Fruit fly (Drosophila melanogaster) whole organism, embryonic: Measurements from ENCODE around the gene Mo25.

Source experiments
- Ada2b ChIP-seq: fragments of 200-800 bp; sonication (Bioruptor generic); IDR thresholded peaks from 2 replicates; pipeline ENCODE4 v1.3.6; 2022; ENCODE audit warnings: missing biosample characterization, missing genetic modification characterization
- Aef1 ChIP-seq: fragments of 200-800 bp; sonication (Bioruptor generic); IDR thresholded peaks from 3 replicates; pipeline ENCODE4 v1.3.6; 2022; ENCODE audit warnings: missing biosample characterization, missing genetic modification characterization
- Awh ChIP-seq: fragments of 200-800 bp; sonication (Bioruptor generic); IDR thresholded peaks from 2 replicates; pipeline ENCODE4, ENCODE4 v1.3.6; 2022; ENCODE audit warnings: missing biosample characterization, missing genetic modification characterization
- CG1024 ChIP-seq: fragments of 200-800 bp; sonication (Bioruptor generic); IDR thresholded peaks from 2 replicates; pipeline ENCODE4 v1.3.6; 2022; ENCODE audit warnings: missing biosample characterization, missing genetic modification characterization
- CG10267 ChIP-seq: fragments of 200-800 bp; sonication (Bioruptor generic); optimal IDR thresholded peaks from 2 replicates; lab custom pipeline; 2018; ENCODE audit warnings: missing biosample characterization, mild to moderate bottlenecking, missing genetic modification characterization, moderate library complexity
- CG10565 ChIP-seq: fragments of 200-800 bp; sonication (Bioruptor generic); optimal IDR thresholded peaks from 3 replicates; lab custom pipeline; 2016; ENCODE audit warnings: missing biosample characterization, mild to moderate bottlenecking, missing genetic modification characterization
- CG11085 ChIP-seq: fragments of 200-800 bp; sonication (Bioruptor generic); IDR thresholded peaks from 2 replicates; pipeline ENCODE4 v1.3.6; 2022; ENCODE audit warnings: missing biosample characterization, missing genetic modification characterization
- CG11093 ChIP-seq: fragments of 200-800 bp; sonication (Bioruptor generic); IDR thresholded peaks from 3 replicates; pipeline ENCODE4 v1.3.6; 2022; ENCODE audit warnings: missing biosample characterization, missing genetic modification characterization
- CG11456 ChIP-seq: fragments of 200-800 bp; sonication (Bioruptor generic); IDR thresholded peaks from 3 replicates; pipeline ENCODE4 v1.3.6; 2022; ENCODE audit warnings: missing biosample characterization, missing genetic modification characterization
- CG12104 ChIP-seq: fragments of 200-800 bp; sonication (Bioruptor generic); optimal IDR thresholded peaks from 3 replicates; lab custom pipeline; 2016; ENCODE audit warnings: missing biosample characterization, missing genetic modification characterization
- CG1233 ChIP-seq: fragments of 200-800 bp; sonication (Bioruptor generic); optimal IDR thresholded peaks from 4 replicates; lab custom pipeline; 2018; ENCODE audit warnings: missing biosample characterization, mild to moderate bottlenecking, missing genetic modification characterization
- CG14050 ChIP-seq: fragments of 200-800 bp; sonication (Bioruptor generic); IDR thresholded peaks from 3 replicates; pipeline ENCODE4 v1.3.6; 2022; ENCODE audit warnings: missing biosample characterization, missing genetic modification characterization
- CG15514 ChIP-seq: fragments of 200-800 bp; sonication (Bioruptor generic); optimal IDR thresholded peaks from 3 replicates; lab custom pipeline; 2017; ENCODE audit warnings: missing biosample characterization, missing genetic modification characterization, mild to moderate bottlenecking, moderate library complexity, missing genetic modification reagents
- CG17912 ChIP-seq: fragments of 200-800 bp; sonication (Bioruptor generic); optimal IDR thresholded peaks from 2 replicates; lab custom pipeline; 2018; ENCODE audit warnings: missing biosample characterization, mild to moderate bottlenecking, missing genetic modification characterization
- CG2202 ChIP-seq: fragments of 200-800 bp; sonication (Bioruptor generic); optimal IDR thresholded peaks from 2 replicates; lab custom pipeline; 2018; ENCODE audit warnings: missing biosample characterization, mild to moderate bottlenecking, missing genetic modification characterization
- CG30431 ChIP-seq: fragments of 200-800 bp; sonication (Bioruptor generic); optimal IDR thresholded peaks from 2 replicates; lab custom pipeline; 2017; ENCODE audit warnings: missing biosample characterization, missing genetic modification characterization
- CG3065 ChIP-seq: fragments of 200-800 bp; sonication (Bioruptor generic); optimal IDR thresholded peaks from 2 replicates; lab custom pipeline; 2016; ENCODE audit warnings: missing biosample characterization, missing genetic modification characterization
- CG31365 ChIP-seq: fragments of 200-800 bp; sonication (Bioruptor generic); optimal IDR thresholded peaks from 2 replicates; lab custom pipeline; 2018; ENCODE audit warnings: missing biosample characterization, mild to moderate bottlenecking, missing genetic modification characterization
- CG32767 ChIP-seq: fragments of 200-800 bp; sonication (Bioruptor generic); IDR thresholded peaks from 2 replicates; pipeline ENCODE4 v1.3.6; 2022; ENCODE audit warnings: missing biosample characterization, missing genetic modification characterization
- CG3838 ChIP-seq: fragments of 200-800 bp; sonication (Bioruptor generic); optimal IDR thresholded peaks from 3 replicates; lab custom pipeline; 2016; ENCODE audit warnings: missing biosample characterization, missing genetic modification characterization
- CG4282 ChIP-seq: fragments of 200-800 bp; sonication (Bioruptor generic); optimal IDR thresholded peaks from 2 replicates; lab custom pipeline; 2016; ENCODE audit warnings: missing biosample characterization, missing genetic modification characterization
- CG4424 ChIP-seq: fragments of 200-800 bp; sonication (Bioruptor generic); optimal IDR thresholded peaks from 3 replicates; lab custom pipeline; 2016; ENCODE audit warnings: missing biosample characterization, missing genetic modification characterization
- CG5180 ChIP-seq: fragments of 200-800 bp; sonication (Bioruptor generic); optimal IDR thresholded peaks from 3 replicates; lab custom pipeline; 2017; ENCODE audit warnings: missing biosample characterization, missing genetic modification characterization, mild to moderate bottlenecking, moderate library complexity, missing genetic modification reagents
- CG6689 ChIP-seq: fragments of 200-800 bp; sonication (Bioruptor generic); IDR thresholded peaks from 2 replicates; pipeline ENCODE4 v1.3.6; 2022; ENCODE audit warnings: missing biosample characterization, missing genetic modification characterization
- CG7987 ChIP-seq: fragments of 200-800 bp; sonication (Bioruptor generic); optimal IDR thresholded peaks from 2 replicates; lab custom pipeline; 2018; ENCODE audit warnings: missing biosample characterization, mild to moderate bottlenecking, missing genetic modification characterization, moderate library complexity
- CG9609 ChIP-seq: fragments of 200-800 bp; sonication (Bioruptor generic); optimal IDR thresholded peaks from 3 replicates; lab custom pipeline; 2016; ENCODE audit warnings: missing biosample characterization, missing genetic modification characterization
- Dref ChIP-seq: fragments of 200-800 bp; sonication (Bioruptor generic); IDR thresholded peaks from 2 replicates; pipeline ENCODE4 v1.3.6; 2022; ENCODE audit warnings: missing biosample characterization, missing genetic modification characterization
- E2f2 ChIP-seq: fragments of 200-800 bp; sonication (Bioruptor generic); IDR thresholded peaks from 2 replicates; pipeline ENCODE4 v1.3.6; 2022; ENCODE audit warnings: missing biosample characterization, missing genetic modification characterization
- HHEX ChIP-seq: fragments of 200-800 bp; sonication (Bioruptor generic); optimal IDR thresholded peaks from 3 replicates; lab custom pipeline; 2017; ENCODE audit warnings: missing biosample characterization, mild to moderate bottlenecking, missing genetic modification characterization, missing genetic modification reagents
- Jarid2 ChIP-seq: fragments of 200-800 bp; sonication (Bioruptor generic); optimal IDR thresholded peaks from 3 replicates; lab custom pipeline; 2017; ENCODE audit warnings: mild to moderate bottlenecking, missing biosample characterization, missing genetic modification reagents, missing genetic modification characterization
- Lpt ChIP-seq: fragments of >200 bp; optimal IDR thresholded peaks from 2 replicates; lab custom pipeline; 2018; ENCODE audit warnings: missing biosample characterization, missing genetic modification characterization
- Mrtf ChIP-seq: fragments of 200-800 bp; sonication (Bioruptor generic); IDR thresholded peaks from 3 replicates; pipeline ENCODE4 v1.3.6; 2022; ENCODE audit warnings: missing biosample characterization, missing genetic modification characterization
- NC2α ChIP-seq: fragments of 200-800 bp; sonication (Bioruptor generic); optimal IDR thresholded peaks from 2 replicates; lab custom pipeline; 2016; ENCODE audit warnings: missing biosample characterization, missing genetic modification characterization
- NC2β ChIP-seq: fragments of 200-800 bp; sonication (Bioruptor generic); optimal IDR thresholded peaks from 2 replicates; lab custom pipeline; 2016; ENCODE audit warnings: missing biosample characterization, missing genetic modification characterization
- Nf-YB ChIP-seq: fragments of 200-800 bp; sonication (Bioruptor generic); optimal IDR thresholded peaks from 3 replicates; lab custom pipeline; 2019; ENCODE audit warnings: missing biosample characterization, mild to moderate bottlenecking, missing genetic modification characterization, moderate library complexity
- Opbp ChIP-seq: fragments of 200-800 bp; sonication (Bioruptor generic); IDR thresholded peaks from 3 replicates; pipeline ENCODE4 v1.3.6; 2022; ENCODE audit warnings: missing biosample characterization, missing genetic modification characterization; ENCODE audit not compliant: partially characterized antibody
- Poxn ChIP-seq: fragments of 200-800 bp; sonication (Bioruptor generic); IDR thresholded peaks from 2 replicates; pipeline ENCODE4 v1.3.6; 2022; ENCODE audit warnings: missing biosample characterization, missing genetic modification characterization
- Ptx1 ChIP-seq: fragments of 200-800 bp; sonication (Bioruptor generic); IDR thresholded peaks from 2 replicates; pipeline ENCODE4 v1.3.6; 2022; ENCODE audit warnings: missing biosample characterization, missing genetic modification characterization
- Ravus ChIP-seq: fragments of 200-800 bp; sonication (Bioruptor generic); IDR thresholded peaks from 2 replicates; pipeline ENCODE4 v1.3.6; 2022; ENCODE audit warnings: missing biosample characterization, missing genetic modification characterization
- Six4 ChIP-seq: fragments of 200-800 bp; sonication (Bioruptor generic); optimal IDR thresholded peaks from 2 replicates; lab custom pipeline; 2016; ENCODE audit warnings: missing biosample characterization, missing genetic modification characterization
- aop ChIP-seq: fragments of 200-800 bp; sonication (Bioruptor generic); IDR thresholded peaks from 2 replicates; pipeline ENCODE4 v1.3.6; 2022; ENCODE audit warnings: missing biosample characterization, missing genetic modification characterization
- cad ChIP-seq: fragments of >200 bp; optimal IDR thresholded peaks from 2 replicates; lab custom pipeline; 2017; ENCODE audit warnings: missing biosample characterization, missing genetic modification characterization
- dati ChIP-seq: fragments of 200-800 bp; sonication (Bioruptor generic); IDR thresholded peaks from 2 replicates; pipeline ENCODE4 v1.3.6; 2022; ENCODE audit warnings: missing biosample characterization, missing genetic modification characterization
- emc ChIP-seq: fragments of 200-800 bp; sonication (Bioruptor generic); optimal IDR thresholded peaks from 2 replicates; lab custom pipeline; 2016; ENCODE audit warnings: missing biosample characterization, missing genetic modification characterization
- exex ChIP-seq: fragments of 200-800 bp; sonication (Bioruptor generic); optimal IDR thresholded peaks from 4 replicates; lab custom pipeline; 2018; ENCODE audit warnings: missing biosample characterization, mild to moderate bottlenecking, missing genetic modification characterization, moderate library complexity
- ham ChIP-seq: fragments of 200-800 bp; sonication (Bioruptor generic); IDR thresholded peaks from 2 replicates; pipeline ENCODE4 v1.3.6; 2022; ENCODE audit warnings: missing biosample characterization, missing genetic modification characterization
- peb ChIP-seq: fragments of 200-800 bp; sonication (Bioruptor generic); IDR thresholded peaks from 2 replicates; pipeline ENCODE4 v1.3.6; 2022; ENCODE audit warnings: missing biosample characterization, missing genetic modification characterization
- pfk ChIP-seq: fragments of 200-800 bp; sonication (Bioruptor generic); optimal IDR thresholded peaks from 2 replicates; lab custom pipeline; 2018; ENCODE audit warnings: missing biosample characterization, mild to moderate bottlenecking, missing genetic modification characterization, moderate library complexity
- psq ChIP-seq: fragments of 200-800 bp; sonication (Bioruptor generic); optimal IDR thresholded peaks from 2 replicates; lab custom pipeline; 2017; ENCODE audit warnings: missing biosample characterization, missing genetic modification characterization
- sens-2 ChIP-seq: fragments of 200-800 bp; sonication (Bioruptor generic); IDR thresholded peaks from 2 replicates; pipeline ENCODE4 v1.3.6; 2022; ENCODE audit warnings: missing biosample characterization, missing genetic modification characterization
- seq ChIP-seq: fragments of 200-800 bp; sonication (Bioruptor generic); IDR thresholded peaks from 2 replicates; pipeline ENCODE4 v1.3.6; 2022; ENCODE audit warnings: missing biosample characterization, missing genetic modification characterization
- sim ChIP-seq: fragments of 200-800 bp; sonication (Bioruptor generic); IDR thresholded peaks from 2 replicates; pipeline ENCODE4 v1.3.6; 2022; ENCODE audit warnings: missing biosample characterization, missing genetic modification characterization
- zfh1 ChIP-seq: fragments of 200-800 bp; sonication (Bioruptor generic); IDR thresholded peaks from 3 replicates; pipeline ENCODE4 v1.3.6; 2022; ENCODE audit warnings: missing biosample characterization, missing genetic modification characterization

The Mo25 gene

dm6 chr3L:16615132-16615709, at the start of gene Mo25:
Gene Mo25 (minus strand): TSS chr3L:16615472.
- TF ChIP-seq Ada2b (GFP tag; lab: Robert Waterston, UW) (no peak), Dref (GFP tag; lab: Robert Waterston, UW) (peak; percentile 91), CG30431 (GFP tag; lab: Kevin White, UChicago) (no peak), aop (GFP tag; lab: Robert Waterston, UW) (no peak), Ravus (GFP tag; lab: Robert Waterston, UW) (no peak), peb (GFP tag; lab: Robert Waterston, UW) (no peak), CG11085 (no peak), dati (no peak), CG3065 (no peak), NC2α (GFP tag; lab: Kevin White, UChicago) (no peak), Awh (GFP tag; lab: Robert Waterston, UW) (no peak), CG10565 (GFP tag; lab: Kevin White, UChicago) (no peak), NC2β (GFP tag; lab: Kevin White, UChicago) (no peak), Ptx1 (GFP tag; lab: Robert Waterston, UW) (no peak), CG15514 (peak; percentile 65), pfk (GFP tag; lab: Kevin White, UChicago) (peak; percentile 23), HHEX (GFP tag; lab: Kevin White, UChicago) (no peak), CG11093 (GFP tag; lab: Robert Waterston, UW) (no peak), CG4282 (GFP tag; lab: Kevin White, UChicago) (no peak), Poxn (GFP tag; lab: Robert Waterston, UW) (no peak), CG1024 (GFP tag; lab: Robert Waterston, UW) (no peak), CG2202 (tag; lab: Kevin White, UChicago) (no peak), exex (tag; lab: Kevin White, UChicago) (peak; percentile 27), CG1233 (no peak), sens-2 (GFP tag; lab: Robert Waterston, UW) (no peak), CG5180 (GFP tag; lab: Kevin White, UChicago) (no peak), CG12104 (GFP tag; lab: Kevin White, UChicago) (no peak), ham (GFP tag; lab: Robert Waterston, UW) (no peak), sim (no peak), Nf-YB (GFP tag; lab: Kevin White, UChicago) (no peak), CG32767 (GFP tag; lab: Robert Waterston, UW) (no peak), CG14050 (GFP tag; lab: Robert Waterston, UW) (no peak), Aef1 (GFP tag; lab: Robert Waterston, UW) (no peak), cad (GFP tag; lab: Kevin White, UChicago) (no peak), CG4424 (GFP tag; lab: Kevin White, UChicago) (peak; percentile 52), CG3838 (GFP tag; lab: Kevin White, UChicago) (no peak), zfh1 (no peak), emc (GFP tag; lab: Kevin White, UChicago) (no peak), Jarid2 (GFP tag; lab: Kevin White, UChicago) (no peak), CG17912 (GFP tag; lab: Kevin White, UChicago) (peak; percentile 36), seq (no peak), CG9609 (no peak), CG11456 (GFP tag; lab: Robert Waterston, UW) (no peak), Lpt (no peak), CG10267 (peak; percentile 98), psq (GFP tag; lab: Kevin White, UChicago) (no peak), CG6689 (GFP tag; lab: Robert Waterston, UW) (no peak), Mrtf (GFP tag; lab: Robert Waterston, UW) (no peak), E2f2 (GFP tag; lab: Robert Waterston, UW) (peak; percentile 86), CG31365 (tag; lab: Kevin White, UChicago) (no peak), Six4 (GFP tag; lab: Kevin White, UChicago) (no peak), CG7987 (GFP tag; lab: Kevin White, UChicago) (no peak), Opbp (peak; percentile 81)
